Worm (Caenorhabditis elegans): Measurements from ENCODE around the gene sri-53.

DNA sequence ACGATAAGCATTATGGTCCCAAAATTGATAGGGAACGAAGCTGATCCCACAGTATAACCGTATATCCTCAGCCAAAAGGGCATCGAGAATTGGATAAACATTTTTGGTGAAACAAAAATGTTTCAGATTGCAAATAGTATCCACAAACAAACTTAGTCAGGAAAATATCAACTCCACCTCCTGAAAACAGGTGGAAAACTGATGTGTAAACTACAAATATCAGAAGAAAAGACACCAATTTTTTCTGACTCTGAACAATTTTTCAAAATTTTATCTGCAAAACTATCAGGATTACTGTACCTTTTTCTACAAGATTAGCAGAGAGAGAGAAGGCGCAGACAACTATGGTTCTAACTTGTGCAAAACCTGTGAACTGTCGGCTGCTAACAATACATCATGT, at the start of gene sri-53:
- TF ChIP-seq lsy-2 (tag; optimal IDR thresholded peaks at IDR 0.05) (no peak), mep-1 (tag; optimal IDR thresholded peaks at IDR 0.05) (no peak), lin-13 (tag; optimal IDR thresholded peaks at IDR 0.05) (no peak), unc-62 (GFP tag; optimal IDR thresholded peaks at IDR 0.05) (no peak), nhr-12 (tag; optimal IDR thresholded peaks at IDR 0.05) (no peak), zip-8 (tag; optimal IDR thresholded peaks at IDR 0.05) (no peak), hlh-1 (tag; optimal IDR thresholded peaks at IDR 0.05) (no peak), drap-1 (GFP tag; optimal IDR thresholded peaks at IDR 0.05) (no peak), mls-2 (tag; optimal IDR thresholded peaks at IDR 0.05) (no peak), ztf-11 (tag; optimal IDR thresholded peaks at IDR 0.05) (no peak), snpc-4 (tag; optimal IDR thresholded peaks at IDR 0.05) (no peak), blmp-1 (tag; optimal IDR thresholded peaks at IDR 0.05) (no peak)

Measured in whole organism, mixed stage, embryonic.